Worm (Caenorhabditis elegans): ENCODE results near the gene nhr-4.
"Not testable (repeated sequence)": the region's sequence is repeated elsewhere in the genome, so short reads cannot be mapped to it uniquely, and the experiment has no call there.

Gene nhr-4

DNA sequence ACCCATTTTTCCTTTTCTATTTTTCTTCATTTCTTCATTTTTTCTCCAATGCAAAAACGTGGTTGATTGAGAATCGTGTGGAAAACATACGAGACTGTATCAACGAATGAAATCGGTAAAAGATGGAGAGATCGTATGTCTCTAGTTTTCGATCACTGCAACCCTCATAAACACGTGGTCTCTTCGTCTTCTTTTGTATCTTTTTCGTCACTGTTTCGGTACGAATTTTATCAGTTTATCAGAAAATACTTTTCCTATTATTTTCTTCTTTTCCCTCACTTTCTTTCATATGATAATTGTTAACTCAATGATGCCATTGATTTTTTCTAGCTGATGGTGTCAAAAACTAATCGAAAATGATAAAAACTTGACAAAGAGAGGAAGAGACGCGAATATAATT lies 3.5 kb upstream of the nhr-4 start:
- no peak for TF ChIP-seq ceh-2 (tag; optimal IDR thresholded peaks at IDR 0.05)
- TF ChIP-seq pat-9 (tag; optimal IDR thresholded peaks at IDR 0.05) = no peak
- no peak for TF ChIP-seq fkh-10 (GFP tag; optimal IDR thresholded peaks at IDR 0.05)
- TF ChIP-seq tbx-7 (tag; optimal IDR thresholded peaks at IDR 0.05) = no peak
- TF ChIP-seq F13H6.1 (tag; optimal IDR thresholded peaks at IDR 0.05) = no peak
- TF ChIP-seq elt-4 (tag; optimal IDR thresholded peaks at IDR 0.05) = no peak
- TF ChIP-seq ceh-19 (GFP tag; optimal IDR thresholded peaks at IDR 0.05) = no peak
- no peak for TF ChIP-seq madf-2 (tag; optimal IDR thresholded peaks at IDR 0.05)

DNA sequence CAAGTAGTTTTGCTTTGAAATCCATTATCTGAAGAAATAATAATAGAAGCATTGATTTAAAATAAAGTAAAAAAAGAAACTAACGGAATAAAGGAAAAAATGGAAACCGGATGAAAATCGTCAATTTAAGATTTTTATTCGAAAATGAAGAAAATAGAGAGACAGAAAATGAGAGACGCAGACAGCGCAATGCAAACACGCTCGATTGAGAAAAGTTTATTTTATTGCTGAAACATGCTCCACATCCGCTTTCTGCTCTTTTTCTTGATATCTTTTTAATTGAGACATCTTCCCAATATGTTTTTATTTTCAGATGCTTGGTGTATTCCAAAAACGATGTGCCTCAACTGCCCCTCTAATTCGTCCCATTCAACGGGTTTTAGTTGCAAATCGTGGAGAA lies 5.1 kb downstream of the nhr-4 start, which contains the start of the genes prp-18 and mccc-1:
TSS of gene prp-18 (minus strand) at position 127 of the 400 bp plus-strand sequence.
TSS of gene mccc-1 (plus strand) at position 314 of the 400 bp plus-strand sequence.
- no peak for TF ChIP-seq ahr-1 (tag; optimal IDR thresholded peaks at IDR 0.05)
- TF ChIP-seq nfya-1 (tag; optimal IDR thresholded peaks at IDR 0.05) = peak; percentile 16
- peak; percentile 86 for TF ChIP-seq unc-42 (tag; optimal IDR thresholded peaks at IDR 0.05)
- TF ChIP-seq dmd-4 (tag; optimal IDR thresholded peaks at IDR 0.05; ENCODE audit: borderline replicate concordance) = no peak
- TF ChIP-seq unc-55 (GFP tag; optimal IDR thresholded peaks at IDR 0.05) = peak; percentile 28
- TF ChIP-seq ets-4 (tag; optimal IDR thresholded peaks at IDR 0.05) = no peak
- no peak for TF ChIP-seq T23F11.4 (GFP tag; optimal IDR thresholded peaks at IDR 0.05)
- peak; percentile 2 for TF ChIP-seq dve-1 (tag; optimal IDR thresholded peaks at IDR 0.05)
- peak; percentile 44 for TF ChIP-seq ceh-31 (tag; optimal IDR thresholded peaks at IDR 0.05)

DNA sequence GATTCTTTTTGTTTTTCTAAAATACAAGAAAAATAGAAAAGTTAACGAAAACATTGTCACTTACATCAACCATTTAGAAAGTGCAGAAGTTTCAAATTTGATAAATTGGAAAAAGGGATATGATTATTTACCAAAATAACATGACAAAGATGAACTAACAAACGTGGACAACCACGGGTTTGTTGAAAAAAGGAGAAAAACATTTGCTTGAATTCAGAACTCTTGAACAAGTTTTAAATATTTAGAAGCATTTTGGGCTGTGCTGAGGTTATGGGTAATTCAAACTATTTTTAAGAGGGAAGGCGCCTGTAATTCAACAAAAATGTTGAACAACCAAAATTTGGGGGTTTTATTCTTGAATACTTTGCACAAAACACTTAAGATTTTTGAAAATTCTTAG lies 10.7 kb downstream of the nhr-4 start, which contains the start of gene ttbk-3:
TSS of gene ttbk-3 (minus strand) at position 101 of the 400 bp plus-strand sequence.
- TF ChIP-seq odd-2 (tag; optimal IDR thresholded peaks at IDR 0.05) (no peak), ceh-19 (GFP tag; optimal IDR thresholded peaks at IDR 0.05) (no peak), ceh-22 (tag; optimal IDR thresholded peaks at IDR 0.05) (no peak), ahr-1 (tag; optimal IDR thresholded peaks at IDR 0.05) (no peak), pat-9 (tag; optimal IDR thresholded peaks at IDR 0.05) (no peak), hlh-8 (tag; optimal IDR thresholded peaks at IDR 0.05) (no peak), mec-3 (tag; optimal IDR thresholded peaks at IDR 0.05; ENCODE audit: borderline replicate concordance) (no peak), unc-55 (GFP tag; optimal IDR thresholded peaks at IDR 0.05) (no peak), ceh-9 (tag; optimal IDR thresholded peaks at IDR 0.05) (no peak), ceh-34 (tag; optimal IDR thresholded peaks at IDR 0.05) (no peak), F13H6.1 (tag; optimal IDR thresholded peaks at IDR 0.05) (no peak), pros-1 (tag; optimal IDR thresholded peaks at IDR 0.05) (no peak), hlh-6 (tag; optimal IDR thresholded peaks at IDR 0.05) (no peak), dmd-4 (tag; optimal IDR thresholded peaks at IDR 0.05; ENCODE audit: borderline replicate concordance) (no peak), fkh-6 (tag; optimal IDR thresholded peaks at IDR 0.05) (no peak), Y22D7AL.16 (tag; optimal IDR thresholded peaks at IDR 0.05) (no peak), T23F11.4 (GFP tag; optimal IDR thresholded peaks at IDR 0.05) (no peak), tbx-7 (tag; optimal IDR thresholded peaks at IDR 0.05) (no peak)

DNA sequence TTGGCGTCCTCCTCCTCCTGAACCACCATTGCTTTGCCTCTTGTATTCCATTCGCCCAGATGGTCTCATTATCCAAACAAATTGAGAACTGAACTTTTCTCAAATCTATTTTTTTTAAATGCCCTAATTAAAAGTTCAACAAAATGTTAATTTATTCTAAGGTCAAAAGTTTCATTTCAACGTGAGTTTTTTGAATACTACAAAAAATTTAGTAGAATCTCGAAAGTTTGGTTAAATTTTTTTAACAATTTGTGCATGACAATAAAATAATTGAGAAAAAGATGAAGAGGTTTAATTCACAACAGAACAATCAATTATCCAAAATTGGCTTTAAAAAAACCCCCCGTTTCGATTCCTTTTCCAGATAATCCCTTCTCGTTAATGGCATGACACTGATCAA lies 12.8 kb downstream of the nhr-4 start, which contains the start of gene F32B6.4:
TSS of gene F32B6.4 (minus strand) at position 101 of the 400 bp plus-strand sequence.
- TF ChIP-seq ceh-9 (tag; optimal IDR thresholded peaks at IDR 0.05) = no peak
- no peak for TF ChIP-seq pha-4 (tag; optimal IDR thresholded peaks at IDR 0.05)

DNA sequence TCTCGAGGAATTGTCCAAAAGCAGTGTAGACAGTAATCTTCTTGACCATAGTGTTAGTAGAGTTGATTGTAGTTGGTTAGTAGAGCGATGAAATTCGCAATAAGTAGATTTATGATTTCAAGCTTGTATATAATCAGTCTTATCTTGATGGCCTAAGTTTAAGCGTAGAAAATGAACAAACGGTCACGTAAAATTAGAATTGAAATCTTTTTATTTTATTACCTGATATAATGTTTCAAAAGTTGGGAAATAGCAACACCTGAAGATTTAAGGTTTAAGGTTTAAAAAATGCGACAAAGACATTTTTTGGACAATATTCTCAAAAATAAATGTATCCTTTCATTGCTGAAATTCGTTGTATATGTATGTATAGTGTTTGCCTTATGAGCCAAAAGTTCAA lies 14.5 kb downstream of the nhr-4 start, which contains the start of gene sss-1:
TSS of gene sss-1 (minus strand) at position 101 of the 400 bp plus-strand sequence.
- TF ChIP-seq sox-2 (GFP tag; IDR thresholded peaks at IDR 0.05); elt-2 (tag; optimal IDR thresholded peaks at IDR 0.05); odd-2 (tag; optimal IDR thresholded peaks at IDR 0.05): not testable (repeated sequence)

DNA sequence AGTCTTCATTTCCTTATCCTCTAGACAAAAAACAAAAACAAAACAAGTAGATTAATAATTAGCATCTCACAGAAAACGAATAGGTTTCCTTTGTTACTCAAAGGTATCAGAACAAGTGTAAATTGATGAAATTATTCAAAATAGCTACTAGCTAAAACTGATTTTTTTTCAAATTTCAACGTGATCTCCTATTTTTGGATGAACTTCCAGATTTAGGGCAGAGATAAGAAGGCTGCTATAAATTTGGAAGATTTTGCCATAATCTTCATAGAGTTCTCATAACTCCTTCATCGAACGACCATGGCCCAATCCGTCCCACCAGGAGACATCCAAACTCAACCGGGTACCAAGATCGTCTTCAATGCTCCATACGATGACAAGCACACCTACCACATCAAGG lies 15.2 kb downstream of the nhr-4 start, which contains the start of gene msp-77:
TSS of gene msp-77 (plus strand) at position 301 of the 400 bp plus-strand sequence.
- TF ChIP-seq pros-1 (tag; optimal IDR thresholded peaks at IDR 0.05); C38D4.7 (GFP tag; optimal IDR thresholded peaks at IDR 0.05); lin-11 (tag; optimal IDR thresholded peaks at IDR 0.05): not testable (repeated sequence)
